Worm (Caenorhabditis elegans) whole organism, L1 larva: Measurements from ENCODE around the gene msrp-6.

ENCODE experiments used
- aly-2 ChIP-seq: fragments of 150-350 bp; optimal IDR thresholded peaks from 2 replicates; lab custom pipeline; 2014; ENCODE audit warnings: missing biosample characterization, missing genetic modification characterization
- blmp-1 ChIP-seq: fragments of 150-350 bp; optimal IDR thresholded peaks from 2 replicates; lab custom pipeline; 2014; ENCODE audit warnings: missing biosample characterization, missing genetic modification characterization
- ceh-82 ChIP-seq, 3 experiments: fragments of 150-350 bp in 1 of 3; sonication (generic microtip) in 2 of 3; optimal IDR thresholded peaks; 2 replicates each; lab custom pipeline; 2014 to 2017; ENCODE audit warnings: missing biosample characterization in 3 of 3, missing genetic modification characterization in 3 of 3
- egl-27 ChIP-seq, 2 experiments: fragments of 150-350 bp in 1 of 2; sonication (generic microtip); optimal IDR thresholded peaks; 3 replicates each; lab custom pipeline; 2017 to 2018; ENCODE audit warnings: missing biosample characterization in 2 of 2, missing genetic modification characterization in 2 of 2, missing genetic modification reagents in 2 of 2
- fkh-8 ChIP-seq: sonication (generic microtip); optimal IDR thresholded peaks from 2 replicates; lab custom pipeline; 2016; ENCODE audit warnings: mild to moderate bottlenecking, missing genetic modification characterization, missing compliant biosample characterization
- lin-39 ChIP-seq: fragments of 150-350 bp; optimal IDR thresholded peaks from 2 replicates; lab custom pipeline; 2014; ENCODE audit warnings: missing biosample characterization, missing genetic modification reagents, missing genetic modification characterization
- lsy-2 ChIP-seq, 2 experiments: fragments of 150-350 bp; optimal IDR thresholded peaks; 2 replicates each; lab custom pipeline; 2014; ENCODE audit warnings: missing biosample characterization in 2 of 2, missing genetic modification characterization in 2 of 2
- mdl-1 ChIP-seq, 2 experiments: fragments of 150-350 bp; optimal IDR thresholded peaks; 2 replicates each; lab custom pipeline; 2014 to 2017; ENCODE audit warnings: missing biosample characterization in 2 of 2, missing genetic modification characterization in 2 of 2, inconsistent platforms in 1 of 2
- nhr-19 ChIP-seq: fragments of 200-800 bp; sonication (Bioruptor generic); conservative IDR thresholded peaks from 2 replicates; pipeline ENCODE4 v1.3.6; 2022; ENCODE audit warnings: missing genetic modification characterization, missing compliant biosample characterization
- pax-3 ChIP-seq: fragments of 200-800 bp; sonication (Bioruptor generic); optimal IDR thresholded peaks from 2 replicates; lab custom pipeline; 2018; ENCODE audit warnings: mild to moderate bottlenecking, missing genetic modification characterization, moderate library complexity, missing compliant biosample characterization
- skn-1 ChIP-seq: fragments of 150-350 bp; optimal IDR thresholded peaks from 2 replicates; lab custom pipeline; 2014; ENCODE audit warnings: missing biosample characterization, missing genetic modification characterization
- snu-23 ChIP-seq: sonication (generic microtip); optimal IDR thresholded peaks from 2 replicates; lab custom pipeline; 2016; ENCODE audit warnings: missing genetic modification characterization, missing compliant biosample characterization
- unc-62 ChIP-seq: fragments of 150-350 bp; optimal IDR thresholded peaks from 2 replicates; lab custom pipeline; 2014; ENCODE audit warnings: missing biosample characterization, missing genetic modification reagents, missing genetic modification characterization

- TF ChIP-seq blmp-1 (tag; lab: Kevin White, UChicago), result no peak
- no peak for TF ChIP-seq egl-27 (tag; optimal IDR thresholded peaks at IDR 0.05; lab: Kevin White, UChicago)
- TF ChIP-seq unc-62 (GFP tag; lab: Kevin White, UChicago), result no peak
- TF ChIP-seq pax-3, result no peak
- no peak for TF ChIP-seq snu-23
- TF ChIP-seq skn-1 (tag; lab: Kevin White, UChicago), result no peak
- no peak for TF ChIP-seq aly-2
- TF ChIP-seq nhr-19 (GFP tag; lab: Robert Waterston, UW), result no peak
- TF ChIP-seq ceh-82 (tag; optimal IDR thresholded peaks at IDR 0.05; lab: Kevin White, UChicago), result no peak
- no peak for TF ChIP-seq lin-39 (tag; lab: Kevin White, UChicago)
- TF ChIP-seq fkh-8 (tag; lab: Kevin White, UChicago), result no peak
- TF ChIP-seq lsy-2 (tag; optimal IDR thresholded peaks at IDR 0.05; lab: Kevin White, UChicago), result no peak
- TF ChIP-seq mdl-1 (tag; optimal IDR thresholded peaks at IDR 0.05; lab: Kevin White, UChicago), result no peak
Observed at ce11 chrII:2610202-2610912, 8.9 kb upstream of the msrp-6 start, which contains the start of gene sri-38.
